Fruit fly (Drosophila melanogaster): ENCODE results near the gene tsl.
A peak's percentile ranks its signal among the peaks of the same experiment; 100 is the strongest.

The tsl gene

dm6 chr3R:21782295-21782922, at the start of gene tsl:
Gene tsl, minus strand, starts transcription at chr3R:21782536.
- TF ChIP-seq CG17801 (GFP tag; optimal IDR thresholded peaks at IDR 0.05; ENCODE audit: partially characterized antibody): no peak

- no peak for TF ChIP-seq CG17801 (GFP tag; optimal IDR thresholded peaks at IDR 0.05; ENCODE audit: partially characterized antibody)
Measured at dm6 chr3R:21831040-21831439, 48.7 kb upstream of the tsl start.

- no peak for TF ChIP-seq CG17801 (GFP tag; optimal IDR thresholded peaks at IDR 0.05; ENCODE audit: partially characterized antibody)
Measured at dm6 chr3R:21830303-21830707, 48.0 kb upstream of the tsl start.

- no peak for TF ChIP-seq CG17801 (GFP tag; optimal IDR thresholded peaks at IDR 0.05; ENCODE audit: partially characterized antibody)
Measured at dm6 chr3R:21829487-21829957, 47.2 kb upstream of the tsl start.

- TF ChIP-seq CG17801 (GFP tag; optimal IDR thresholded peaks at IDR 0.05; ENCODE audit: partially characterized antibody): no peak
Measured at dm6 chr3R:21828785-21829486, 46.6 kb upstream of the tsl start.

dm6 chr3R:21828040-21828526, 45.7 kb upstream of the tsl start:
- no peak for TF ChIP-seq CG17801 (GFP tag; optimal IDR thresholded peaks at IDR 0.05; ENCODE audit: partially characterized antibody)

- no peak for TF ChIP-seq CG17801 (GFP tag; optimal IDR thresholded peaks at IDR 0.05; ENCODE audit: partially characterized antibody)
Measured at dm6 chr3R:21827453-21828039, 45.2 kb upstream of the tsl start.

dm6 chr3R:21825775-21826558, 43.6 kb upstream of the tsl start:
- TF ChIP-seq CG17801 (GFP tag; optimal IDR thresholded peaks at IDR 0.05; ENCODE audit: partially characterized antibody): no peak

dm6 chr3R:21825140-21825539, 42.8 kb upstream of the tsl start:
- TF ChIP-seq CG17801 (GFP tag; optimal IDR thresholded peaks at IDR 0.05; ENCODE audit: partially characterized antibody): no peak

- no peak for TF ChIP-seq CG17801 (GFP tag; optimal IDR thresholded peaks at IDR 0.05; ENCODE audit: partially characterized antibody)
Measured at dm6 chr3R:21824407-21825006, 42.2 kb upstream of the tsl start.

- TF ChIP-seq CG17801 (GFP tag; optimal IDR thresholded peaks at IDR 0.05; ENCODE audit: partially characterized antibody): peak; percentile 72
Measured at dm6 chr3R:21823699-21824406, 41.5 kb upstream of the tsl start.

- no peak for TF ChIP-seq CG17801 (GFP tag; optimal IDR thresholded peaks at IDR 0.05; ENCODE audit: partially characterized antibody)
Measured at dm6 chr3R:21823076-21823475, 40.7 kb upstream of the tsl start.

- TF ChIP-seq CG17801 (GFP tag; optimal IDR thresholded peaks at IDR 0.05; ENCODE audit: partially characterized antibody): no peak
Measured at dm6 chr3R:21822562-21822933, 40.2 kb upstream of the tsl start, which contains the start of gene CASK. Gene CASK, minus strand, starts transcription at chr3R:21822674.
